Fruit fly (Drosophila melanogaster) whole organism, wandering third instar larva: ENCODE measurements around the gene CG3618.

Experiments
- CG9705 ChIP-seq: fragments of 200-800 bp; sonication (Bioruptor generic); optimal IDR thresholded peaks from 2 replicates; lab custom pipeline; 2018; ENCODE audit warnings: missing biosample characterization, mild to moderate bottlenecking, missing genetic modification characterization
- GATAd ChIP-seq: sonication (Bioruptor generic); optimal IDR thresholded peaks from 2 replicates; lab custom pipeline; 2016; ENCODE audit warnings: missing biosample characterization, missing genetic modification characterization
- HLH106 ChIP-seq: fragments of 200-800 bp; optimal IDR thresholded peaks from 3 replicates; lab custom pipeline; 2019; ENCODE audit warnings: missing biosample characterization, mild to moderate bottlenecking, missing genetic modification characterization, moderate library complexity
- Rel ChIP-seq, 2 experiments: fragments of 200-800 bp; sonication (Bioruptor generic) in 1 of 2; optimal IDR thresholded peaks; 2 replicates in 1 of 2; 3 replicates in 1 of 2; lab custom pipeline; 2016 to 2019; ENCODE audit warnings: mild to moderate bottlenecking in 2 of 2, missing biosample characterization in 2 of 2, missing genetic modification characterization in 2 of 2, moderate library complexity in 1 of 2
- Sp1 ChIP-seq: fragments of 200-800 bp; sonication (Bioruptor generic); optimal IDR thresholded peaks from 3 replicates; lab custom pipeline; 2019; ENCODE audit warnings: missing biosample characterization, mild to moderate bottlenecking, missing genetic modification characterization, moderate library complexity
- brk ChIP-seq: fragments of 200-800 bp; sonication (Bioruptor generic); optimal IDR thresholded peaks from 2 replicates; lab custom pipeline; 2016; ENCODE audit warnings: missing biosample characterization, mild to moderate bottlenecking, missing genetic modification characterization
- h ChIP-seq: fragments of 200-800 bp; sonication (Bioruptor generic); optimal IDR thresholded peaks from 3 replicates; lab custom pipeline; 2016; ENCODE audit warnings: missing biosample characterization, mild to moderate bottlenecking, missing genetic modification characterization
- jim ChIP-seq: fragments of 175-275, 200-325 bp; sonication (Bioruptor generic); optimal IDR thresholded peaks from 2 replicates; lab custom pipeline; 2016; ENCODE audit warnings: missing biosample characterization, mild to moderate bottlenecking, missing genetic modification characterization
- lola ChIP-seq: fragments of >200 bp; optimal IDR thresholded peaks from 2 replicates; lab custom pipeline; 2017; ENCODE audit warnings: missing biosample characterization, missing genetic modification characterization
- woc ChIP-seq: sonication (Bioruptor generic); optimal IDR thresholded peaks from 2 replicates; lab custom pipeline; 2016; ENCODE audit warnings: missing biosample characterization, mild to moderate bottlenecking, missing genetic modification characterization

DNA sequence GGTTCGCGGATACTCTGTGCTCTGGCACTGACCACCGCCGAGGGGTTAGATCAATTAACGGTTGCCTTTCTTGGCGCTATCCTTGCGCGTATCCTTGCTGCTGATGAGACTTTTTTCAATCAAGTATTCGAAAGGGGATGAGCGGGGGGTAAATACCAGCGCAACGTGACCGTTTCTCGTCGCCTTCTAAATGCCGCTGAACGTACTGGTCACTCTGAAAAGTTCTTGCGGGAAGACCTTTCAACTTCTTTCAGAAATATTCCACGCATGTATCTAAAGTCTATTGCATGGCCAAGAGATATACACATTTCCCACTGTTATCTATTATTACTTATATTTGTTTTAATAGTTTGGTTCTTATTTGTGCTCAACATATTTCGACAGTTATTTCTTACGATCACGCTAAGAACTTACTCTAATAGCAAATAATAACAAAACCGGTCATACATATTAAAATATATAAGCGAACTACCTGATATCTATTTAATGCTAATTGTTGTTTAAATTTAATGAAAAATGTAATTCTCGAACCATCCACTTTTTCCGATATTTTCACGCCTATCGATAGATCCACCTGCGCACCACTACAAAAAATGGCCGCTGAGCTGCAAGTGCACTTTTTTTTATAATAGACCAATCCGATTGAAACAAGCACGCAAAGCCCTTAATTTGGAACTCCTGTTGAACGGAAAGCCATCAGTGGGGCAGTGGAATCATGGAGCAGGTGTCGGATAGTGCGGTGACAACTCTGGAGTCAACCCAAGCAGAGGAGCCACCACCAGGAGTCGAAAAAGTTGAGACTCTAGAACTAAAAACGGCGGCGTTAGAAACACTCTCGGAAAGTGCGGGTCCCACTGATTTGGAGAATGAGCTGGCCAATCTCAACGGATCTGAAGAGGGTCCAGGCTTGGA, 6.5 kb downstream of the CG3618 start, which contains the start of the genes CG3634 and HIPP1:
- TF ChIP-seq brk (GFP tag; lab: Kevin White, UChicago): no peak
- no peak for TF ChIP-seq Rel (GFP tag; optimal IDR thresholded peaks at IDR 0.05; lab: Kevin White, UChicago)
- no peak for TF ChIP-seq Rel (tag; optimal IDR thresholded peaks at IDR 0.05; lab: Kevin White, UChicago)
- no peak for TF ChIP-seq woc
- TF ChIP-seq HLH106: no peak
- TF ChIP-seq lola (GFP tag; lab: Kevin White, UChicago): no peak
- TF ChIP-seq jim (GFP tag; lab: Kevin White, UChicago): no peak
- no peak for TF ChIP-seq CG9705
- no peak for TF ChIP-seq h
- no peak for TF ChIP-seq Sp1 (GFP tag; lab: Kevin White, UChicago)
- TF ChIP-seq GATAd: no peak
